Fruit fly (Drosophila melanogaster): ENCODE results near the gene lectin-22C.

dm6 chr2L:2010335-2011061 lies 26.6 kb downstream of the lectin-22C start:
- no peak for TF ChIP-seq psq (optimal IDR thresholded peaks at IDR 0.05)
- TF ChIP-seq insv (optimal IDR thresholded peaks at IDR 0.05), result no peak

Measured in Kc167 (cell line).